Worm (Caenorhabditis elegans): Measurements from ENCODE around the gene C34D4.2.

DNA sequence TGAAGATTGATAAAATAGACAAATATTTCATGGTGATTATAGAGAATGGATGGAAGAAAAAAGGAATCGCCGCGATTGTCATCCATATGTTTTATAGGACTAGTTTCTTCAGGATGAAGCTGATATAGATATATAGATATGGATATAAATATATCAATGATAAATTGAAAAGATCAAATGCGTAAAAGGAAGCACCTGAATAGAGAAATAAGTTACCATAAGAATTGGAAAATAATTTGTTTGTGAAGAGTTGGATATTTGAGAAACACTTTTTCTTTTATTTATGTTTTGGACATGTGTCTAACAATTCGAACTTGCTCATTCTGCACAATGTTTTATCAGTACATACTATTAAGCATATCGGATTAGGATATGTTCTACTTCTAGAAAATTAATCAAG is 33.6 kb downstream of the C34D4.2 start, which contains the start of gene C42D4.13:
- TF ChIP-seq madf-2 (tag; optimal IDR thresholded peaks at IDR 0.05) (no peak), K02D7.2 (tag; optimal IDR thresholded peaks at IDR 0.05) (no peak), ceh-18 (tag; optimal IDR thresholded peaks at IDR 0.05) (no peak), ceh-9 (tag; optimal IDR thresholded peaks at IDR 0.05) (no peak), dve-1 (tag; optimal IDR thresholded peaks at IDR 0.05) (no peak), unc-86 (tag; optimal IDR thresholded peaks at IDR 0.05) (no peak), zip-5 (tag; optimal IDR thresholded peaks at IDR 0.05) (no peak), sdc-2 (tag; optimal IDR thresholded peaks at IDR 0.05) (no peak), lin-11 (tag; optimal IDR thresholded peaks at IDR 0.05) (no peak), fkh-10 (GFP tag; optimal IDR thresholded peaks at IDR 0.05) (no peak)

All from whole organism, late embryonic.